Worm (Caenorhabditis elegans) whole organism, early embryonic: ENCODE results near the gene F13B12.6.

Source experiments
- aly-1 ChIP-seq: sonication (generic microtip); optimal IDR thresholded peaks from 2 replicates; lab custom pipeline; 2016; ENCODE audit warnings: missing genetic modification characterization, missing compliant biosample characterization
- ama-1 ChIP-seq: fragments of 150-350 bp; optimal IDR thresholded peaks from 2 replicates; lab custom pipeline; 2014
- flt-1 ChIP-seq: fragments of 200-800 bp; sonication (Bioruptor generic); IDR thresholded peaks from 2 replicates; pipeline ENCODE4 v1.3.6; 2022; ENCODE audit warnings: missing genetic modification characterization, missing compliant biosample characterization
- tra-4 ChIP-seq: sonication (generic microtip); optimal IDR thresholded peaks from 2 replicates; lab custom pipeline; 2017; ENCODE audit warnings: missing genetic modification characterization, missing compliant biosample characterization

- no peak for TF ChIP-seq tra-4 (tag; lab: Kevin White, UChicago)
- no peak for TF ChIP-seq ama-1 (lab: Kevin White, UChicago)
- TF ChIP-seq flt-1 (GFP tag; lab: Robert Waterston, UW), result no peak
- TF ChIP-seq aly-1 (tag; lab: Kevin White, UChicago), result no peak
These were observed 49.7 kb upstream of the F13B12.6 start for ce11 chrIV:10467347-10467746.
